Worm (Caenorhabditis elegans) whole organism, L4 larva: Measurements from ENCODE around the gene T09A5.14.

ENCODE experiments used
- F10B5.3 ChIP-seq: sonication (generic microtip); optimal IDR thresholded peaks from 2 replicates; lab custom pipeline; 2016; ENCODE audit warnings: mild to moderate bottlenecking, missing genetic modification characterization, missing compliant biosample characterization
- F26F4.8 ChIP-seq: fragments of 200-800 bp; sonication (Bioruptor generic); conservative IDR thresholded peaks from 2 replicates; pipeline ENCODE4 v1.3.6; 2022; ENCODE audit warnings: missing genetic modification characterization, missing compliant biosample characterization
- F49E8.2 ChIP-seq: sonication (generic microtip); optimal IDR thresholded peaks from 2 replicates; lab custom pipeline; 2016; ENCODE audit warnings: missing compliant biosample characterization, mild to moderate bottlenecking, missing genetic modification characterization, borderline replicate concordance
- T20F7.1 ChIP-seq: fragments of 200-800 bp; sonication (Bioruptor generic); optimal IDR thresholded peaks from 2 replicates; lab custom pipeline; 2018; ENCODE audit warnings: mild to moderate bottlenecking, missing genetic modification characterization, missing compliant biosample characterization
- T26A8.4 ChIP-seq: fragments of 200-800 bp; sonication (Bioruptor generic); IDR thresholded peaks from 2 replicates; pipeline ENCODE4 v1.3.6; 2022; ENCODE audit warnings: missing genetic modification characterization, missing compliant biosample characterization
- Y105C5A.15 ChIP-seq: fragments of 200-800 bp; sonication (Bioruptor generic); IDR thresholded peaks from 2 replicates; pipeline ENCODE4 v1.3.6; 2022; ENCODE audit warnings: missing genetic modification characterization, missing compliant biosample characterization
- ZK337.2 ChIP-seq: fragments of 200-800 bp; sonication (Bioruptor generic); IDR thresholded peaks from 2 replicates; pipeline ENCODE4 v1.3.6; 2022; ENCODE audit warnings: missing genetic modification reagents, missing genetic modification characterization, missing compliant biosample characterization
- aha-1 ChIP-seq: fragments of 150-350 bp; peaks from one replicate; lab custom pipeline; 2014; ENCODE audit warnings: missing biosample characterization, missing genetic modification characterization
- daf-16 ChIP-seq, 3 experiments: sonication (generic microtip); optimal IDR thresholded peaks; 2 replicates each; lab custom pipeline; 2016 to 2017; ENCODE audit warnings: missing genetic modification characterization in 3 of 3, missing genetic modification reagents in 3 of 3, mild to moderate bottlenecking in 2 of 3, missing compliant biosample characterization in 2 of 3, missing biosample characterization in 1 of 3, moderate library complexity in 1 of 3
- dmd-9 ChIP-seq: fragments of 200-800 bp; sonication (Bioruptor generic); IDR thresholded peaks from 2 replicates; pipeline ENCODE4 v1.3.6; 2022; ENCODE audit warnings: missing genetic modification reagents, missing genetic modification characterization, missing compliant biosample characterization
- gei-8 ChIP-seq: fragments of 200-800 bp; sonication (Bioruptor generic); optimal IDR thresholded peaks from 2 replicates; lab custom pipeline; 2018; ENCODE audit warnings: mild to moderate bottlenecking, missing genetic modification characterization, missing compliant biosample characterization
- hlh-11 ChIP-seq: fragments of 200-800 bp; sonication (Bioruptor generic); optimal IDR thresholded peaks from 2 replicates; lab custom pipeline; 2018; ENCODE audit warnings: mild to moderate bottlenecking, missing genetic modification characterization, missing compliant biosample characterization
- lim-7 ChIP-seq: fragments of 200-800 bp; sonication (Bioruptor generic); IDR thresholded peaks from 2 replicates; pipeline ENCODE4 v1.3.6; 2022; ENCODE audit warnings: missing genetic modification characterization, missing compliant biosample characterization
- lin-39 ChIP-seq: fragments of 150-350 bp; optimal IDR thresholded peaks from 2 replicates; lab custom pipeline; 2014; ENCODE audit warnings: missing biosample characterization, missing genetic modification reagents, missing genetic modification characterization
- lir-3 ChIP-seq: sonication (generic microtip); optimal IDR thresholded peaks from 2 replicates; lab custom pipeline; 2016; ENCODE audit warnings: mild to moderate bottlenecking, missing genetic modification characterization, missing compliant biosample characterization
- mep-1 ChIP-seq: fragments of 150-350 bp; sonication (generic microtip); optimal IDR thresholded peaks from 3 replicates; lab custom pipeline; 2014; ENCODE audit warnings: missing biosample characterization, missing genetic modification characterization
- mes-2 ChIP-seq: sonication (generic microtip); optimal IDR thresholded peaks from 2 replicates; lab custom pipeline; 2016; ENCODE audit warnings: missing genotype, mild to moderate bottlenecking, missing genetic modification characterization, missing compliant biosample characterization; ENCODE audit not compliant: poor library complexity, severe bottlenecking
- mxl-3 ChIP-seq: fragments of 200-800 bp; sonication (Bioruptor generic); optimal IDR thresholded peaks from 2 replicates; lab custom pipeline; 2018; ENCODE audit warnings: mild to moderate bottlenecking, missing genetic modification characterization, missing compliant biosample characterization
- nhr-10 ChIP-seq: fragments of 150-350 bp; optimal IDR thresholded peaks from 2 replicates; lab custom pipeline; 2014; ENCODE audit warnings: missing biosample characterization, missing genetic modification characterization
- nhr-25 ChIP-seq: sonication (generic microtip); optimal IDR thresholded peaks from 2 replicates; lab custom pipeline; 2017; ENCODE audit warnings: missing genetic modification characterization, mild to moderate bottlenecking, missing compliant biosample characterization, antibody characterized with exemption, moderate library complexity, borderline replicate concordance; ENCODE audit not compliant: insufficient read depth
- nhr-41 ChIP-seq: fragments of 200-800 bp; sonication (Bioruptor generic); IDR thresholded peaks from 2 replicates; pipeline ENCODE4 v1.3.6; 2022; ENCODE audit warnings: missing genetic modification reagents, missing genetic modification characterization, missing compliant biosample characterization
- nhr-42 ChIP-seq: fragments of 200-800 bp; sonication (Bioruptor generic); IDR thresholded peaks from 2 replicates; pipeline ENCODE4 v1.3.6; 2022; ENCODE audit warnings: missing genetic modification characterization, missing compliant biosample characterization
- nhr-48 ChIP-seq: sonication (generic microtip); optimal IDR thresholded peaks from 2 replicates; lab custom pipeline; 2016; ENCODE audit warnings: mild to moderate bottlenecking, missing genetic modification characterization, missing compliant biosample characterization
- nhr-6 ChIP-seq: fragments of 150-350 bp; optimal IDR thresholded peaks from 2 replicates; lab custom pipeline; 2014; ENCODE audit warnings: missing biosample characterization, missing genetic modification characterization
- php-3 ChIP-seq: fragments of 200-800 bp; sonication (Bioruptor generic); IDR thresholded peaks from 2 replicates; pipeline ENCODE4 v1.3.6; 2022; ENCODE audit warnings: missing genetic modification reagents, missing genetic modification characterization, missing compliant biosample characterization
- pqm-1 ChIP-seq: sonication (generic microtip); optimal IDR thresholded peaks from 2 replicates; lab custom pipeline; 2017; ENCODE audit warnings: missing biosample characterization, missing genetic modification characterization
- snpc-1.2 ChIP-seq: fragments of 200-800 bp; sonication (Bioruptor generic); IDR thresholded peaks from 2 replicates; pipeline ENCODE4 v1.3.6; 2022; ENCODE audit warnings: missing genetic modification reagents, missing genetic modification characterization, missing compliant biosample characterization
- snpc-4 ChIP-seq: fragments of 150-350 bp; optimal IDR thresholded peaks from 2 replicates; lab custom pipeline; 2014; ENCODE audit warnings: missing biosample characterization, missing genetic modification characterization
- spr-3 ChIP-seq: fragments of 200-800 bp; sonication (Bioruptor generic); optimal IDR thresholded peaks from 2 replicates; lab custom pipeline; 2018; ENCODE audit warnings: mild to moderate bottlenecking, missing genetic modification characterization, missing compliant biosample characterization
- tra-1 ChIP-seq: fragments of 200-800 bp; sonication (Bioruptor generic); IDR thresholded peaks from 2 replicates; pipeline ENCODE4 v1.3.6; 2022; ENCODE audit warnings: missing genetic modification reagents, missing genetic modification characterization, missing compliant biosample characterization
- unc-39 ChIP-seq: sonication (generic microtip); optimal IDR thresholded peaks from 2 replicates; lab custom pipeline; 2017; ENCODE audit warnings: missing biosample characterization, missing genetic modification characterization
- unc-62 ChIP-seq, 3 experiments: fragments of 150-350 bp in 1 of 3; sonication (generic microtip); optimal IDR thresholded peaks in 2 of 3; peaks in 1 of 3; 1 replicate in 1 of 3; 2 replicates in 2 of 3; lab custom pipeline; 2014 to 2017; ENCODE audit warnings: missing biosample characterization in 3 of 3, missing genetic modification characterization in 3 of 3, missing genetic modification reagents in 3 of 3, missing genotype in 1 of 3
- zag-1 ChIP-seq: fragments of 150-350 bp; optimal IDR thresholded peaks from 2 replicates; lab custom pipeline; 2014; ENCODE audit warnings: missing biosample characterization, missing genetic modification characterization
- zfp-2 ChIP-seq: sonication (generic microtip); optimal IDR thresholded peaks from 2 replicates; lab custom pipeline; 2016; ENCODE audit warnings: mild to moderate bottlenecking, missing genetic modification characterization, missing compliant biosample characterization
- ztf-11 ChIP-seq: fragments of 150-350 bp; optimal IDR thresholded peaks from 2 replicates; lab custom pipeline; 2014; ENCODE audit warnings: missing biosample characterization, missing genetic modification characterization

Gene T09A5.14

ce11 chrII:7819359-7819758 lies 12.8 kb upstream of the T09A5.14 start:
- TF ChIP-seq mep-1 (tag; lab: Kevin White, UChicago) (no peak), hlh-11 (no peak), unc-62 (GFP tag; optimal IDR thresholded peaks at IDR 0.05 in 1 of 2; lab: Kevin White, UChicago) (peak in 1 of 2 experiments; percentile 75), unc-62 (tag; optimal IDR thresholded peaks at IDR 0.05; lab: Kevin White, UChicago) (no peak)

ce11 chrII:7822454-7822853 lies 9.7 kb upstream of the T09A5.14 start, which contains the start of gene irld-47:
irld-47 (minus strand) TSS chrII:7822554.
- TF ChIP-seq nhr-10 (tag; lab: Kevin White, UChicago) (no peak), nhr-41 (GFP tag; lab: Robert Waterston, UW) (no peak), F26F4.8 (GFP tag; lab: Robert Waterston, UW) (no peak), tra-1 (GFP tag; lab: Robert Waterston, UW) (no peak), nhr-25 (tag; lab: Kevin White, UChicago) (no peak), ztf-11 (tag; lab: Kevin White, UChicago) (no peak), T26A8.4 (GFP tag; lab: Robert Waterston, UW) (no peak)

ce11 chrII:7825107-7825506 lies 7.0 kb upstream of the T09A5.14 start, which contains the start of gene srw-62:
srw-62 (plus strand) TSS chrII:7825407.
- no peak for TF ChIP-seq mes-2
- TF ChIP-seq aha-1 (tag; lab: Kevin White, UChicago): peak; percentile 4
- TF ChIP-seq, all 104 proteins: peak for 1

- TF ChIP-seq Y105C5A.15 (no peak), unc-62 (GFP tag; optimal IDR thresholded peaks at IDR 0.05 in 1 of 2; lab: Kevin White, UChicago) (peak in 1 of 2 experiments; percentile 89), unc-62 (tag; optimal IDR thresholded peaks at IDR 0.05; lab: Kevin White, UChicago) (no peak), dmd-9 (no peak), snpc-1.2 (GFP tag; lab: Robert Waterston, UW) (no peak), spr-3 (no peak), php-3 (GFP tag; lab: Robert Waterston, UW) (no peak), lim-7 (no peak), daf-16 (GFP tag; optimal IDR thresholded peaks at IDR 0.05; lab: Kevin White, UChicago) (no peak), daf-16 (tag; optimal IDR thresholded peaks at IDR 0.05; lab: Kevin White, UChicago) (no peak), gei-8 (GFP tag; lab: Kevin White, UChicago) (no peak), zfp-2 (tag; lab: Kevin White, UChicago) (no peak), aha-1 (tag; lab: Kevin White, UChicago) (peak; percentile 66)
These were observed 4.3 kb upstream of the T09A5.14 start for ce11 chrII:7827883-7828282.

- TF ChIP-seq unc-62 (GFP tag; optimal IDR thresholded peaks at IDR 0.05 in 1 of 2; lab: Kevin White, UChicago) (peak in 1 of 2 experiments; percentile 92), unc-62 (tag; optimal IDR thresholded peaks at IDR 0.05; lab: Kevin White, UChicago) (no peak), F26F4.8 (GFP tag; lab: Robert Waterston, UW) (no peak)
- TF ChIP-seq, all 104 proteins: peak for 1
These were observed 2.5 kb upstream of the T09A5.14 start for ce11 chrII:7829616-7830015.

ce11 chrII:7835314-7835713 lies 3.2 kb downstream of the T09A5.14 start, which contains the start of gene cex-2:
cex-2 (minus strand) TSS chrII:7835414.
- TF ChIP-seq pqm-1 (tag; lab: Kevin White, UChicago): no peak
- TF ChIP-seq F10B5.3 (tag; lab: Kevin White, UChicago): no peak
- no peak for TF ChIP-seq nhr-48 (tag; lab: Kevin White, UChicago)
- no peak for TF ChIP-seq nhr-42 (GFP tag; lab: Robert Waterston, UW)
- TF ChIP-seq snpc-4: no peak
- TF ChIP-seq zag-1: no peak
- TF ChIP-seq ZK337.2 (GFP tag; lab: Robert Waterston, UW): no peak
- no peak for TF ChIP-seq F49E8.2 (tag; lab: Kevin White, UChicago)
- TF ChIP-seq T20F7.1 (GFP tag; lab: Kevin White, UChicago): no peak
- TF ChIP-seq mxl-3 (GFP tag; lab: Kevin White, UChicago): no peak
- TF ChIP-seq unc-39 (tag; lab: Kevin White, UChicago): no peak
- no peak for TF ChIP-seq lir-3
- TF ChIP-seq lin-39: no peak
- no peak for TF ChIP-seq nhr-6 (tag; lab: Kevin White, UChicago)
